Worm (Caenorhabditis elegans) whole organism, L2 larva: ENCODE measurements around the gene F22F7.3.

Source experiments
- F13H6.1 ChIP-seq: sonication (generic microtip); optimal IDR thresholded peaks from 2 replicates; lab custom pipeline; 2016; ENCODE audit warnings: missing genetic modification characterization, missing compliant biosample characterization
- Y55F3AM.14 ChIP-seq: fragments of 200-800 bp; sonication (Bioruptor generic); optimal IDR thresholded peaks from 2 replicates; lab custom pipeline; 2018; ENCODE audit warnings: mild to moderate bottlenecking, missing genetic modification characterization, missing compliant biosample characterization
- ZK546.5 ChIP-seq: sonication (generic microtip); optimal IDR thresholded peaks from 2 replicates; lab custom pipeline; 2017; ENCODE audit warnings: missing biosample characterization, missing genetic modification characterization
- alr-1 ChIP-seq: fragments of 150-350 bp; optimal IDR thresholded peaks from 2 replicates; lab custom pipeline; 2014; ENCODE audit warnings: missing biosample characterization, missing genetic modification characterization
- aly-2 ChIP-seq: fragments of 150-350 bp; optimal IDR thresholded peaks from 2 replicates; lab custom pipeline; 2014; ENCODE audit warnings: missing biosample characterization, missing genetic modification characterization
- ama-1 ChIP-seq: fragments of 150-350 bp; optimal IDR thresholded peaks from 2 replicates; lab custom pipeline; 2018; ENCODE audit warnings: inconsistent platforms
- blmp-1 ChIP-seq: sonication (generic microtip); optimal IDR thresholded peaks from 2 replicates; lab custom pipeline; 2017; ENCODE audit warnings: missing genetic modification characterization, mild to moderate bottlenecking, missing compliant biosample characterization, antibody characterized with exemption, moderate library complexity; ENCODE audit not compliant: insufficient read depth
- ceh-16 ChIP-seq: fragments of 150-350 bp; optimal IDR thresholded peaks from 2 replicates; lab custom pipeline; 2014; ENCODE audit warnings: missing biosample characterization, missing genetic modification characterization
- ceh-82 ChIP-seq: fragments of 150-350 bp; optimal IDR thresholded peaks from 2 replicates; lab custom pipeline; 2014; ENCODE audit warnings: missing biosample characterization, missing genetic modification characterization
- crh-2 ChIP-seq: sonication (generic microtip); optimal IDR thresholded peaks from 2 replicates; lab custom pipeline; 2017; ENCODE audit warnings: missing biosample characterization, missing genetic modification characterization
- dmd-4 ChIP-seq: sonication (generic microtip); optimal IDR thresholded peaks from 2 replicates; lab custom pipeline; 2017; ENCODE audit warnings: missing biosample characterization, missing genetic modification characterization
- egl-27 ChIP-seq: sonication (generic microtip); optimal IDR thresholded peaks from 3 replicates; lab custom pipeline; 2017; ENCODE audit warnings: missing biosample characterization, missing genetic modification reagents, missing genetic modification characterization
- elt-1 ChIP-seq: fragments of 150-350 bp; optimal IDR thresholded peaks from 2 replicates; lab custom pipeline; 2014; ENCODE audit warnings: missing biosample characterization, missing genetic modification characterization
- elt-3 ChIP-seq: sonication (generic microtip); optimal IDR thresholded peaks from 2 replicates; lab custom pipeline; 2017; ENCODE audit warnings: missing biosample characterization, missing genetic modification characterization
- fos-1 ChIP-seq: fragments of 150-350 bp; optimal IDR thresholded peaks from 2 replicates; lab custom pipeline; 2014; ENCODE audit warnings: missing biosample characterization, missing genetic modification characterization
- gmeb-1 ChIP-seq: fragments of 150-350 bp; optimal IDR thresholded peaks from 2 replicates; lab custom pipeline; 2014; ENCODE audit warnings: missing biosample characterization, missing genetic modification characterization
- lin-11 ChIP-seq: fragments of 150-350 bp; sonication (generic microtip); optimal IDR thresholded peaks from 2 replicates; lab custom pipeline; 2014; ENCODE audit warnings: missing biosample characterization, missing genetic modification characterization, inconsistent platforms, mixed read lengths
- lin-13 ChIP-seq: fragments of 150-350 bp; optimal IDR thresholded peaks from 2 replicates; lab custom pipeline; 2014; ENCODE audit warnings: missing biosample characterization, missing genetic modification reagents, missing genetic modification characterization
- lin-39 ChIP-seq: fragments of 150-350 bp; optimal IDR thresholded peaks from 2 replicates; lab custom pipeline; 2014; ENCODE audit warnings: missing biosample characterization, missing genetic modification reagents, missing genetic modification characterization
- lsy-2 ChIP-seq, 2 experiments: fragments of 150-350 bp in 1 of 2; sonication (generic microtip) in 1 of 2; optimal IDR thresholded peaks; 2 replicates each; lab custom pipeline; 2014 to 2017; ENCODE audit warnings: missing biosample characterization in 2 of 2, missing genetic modification characterization in 2 of 2
- mab-5 ChIP-seq: fragments of 150-350 bp; optimal IDR thresholded peaks from 2 replicates; lab custom pipeline; 2014; ENCODE audit warnings: missing biosample characterization, missing genetic modification characterization
- mbf-1 ChIP-seq: sonication (generic microtip); optimal IDR thresholded peaks from 2 replicates; lab custom pipeline; 2017; ENCODE audit warnings: missing biosample characterization, missing genetic modification characterization
- nhr-10 ChIP-seq: sonication (generic microtip); optimal IDR thresholded peaks from 2 replicates; lab custom pipeline; 2017; ENCODE audit warnings: missing biosample characterization, missing genetic modification characterization
- nhr-11 ChIP-seq: fragments of 150-350 bp; optimal IDR thresholded peaks from 2 replicates; lab custom pipeline; 2014; ENCODE audit warnings: missing biosample characterization, missing genetic modification characterization
- nhr-12 ChIP-seq: fragments of 150-350 bp; optimal IDR thresholded peaks from 2 replicates; lab custom pipeline; 2014; ENCODE audit warnings: missing biosample characterization, missing genetic modification characterization
- nhr-129 ChIP-seq: fragments of 150-350 bp; optimal IDR thresholded peaks from 2 replicates; lab custom pipeline; 2014; ENCODE audit warnings: missing biosample characterization, missing genetic modification characterization
- nhr-21 ChIP-seq: fragments of 150-350 bp; optimal IDR thresholded peaks from 2 replicates; lab custom pipeline; 2014; ENCODE audit warnings: missing biosample characterization, missing genetic modification characterization
- nhr-23 ChIP-seq: fragments of 150-350 bp; optimal IDR thresholded peaks from 2 replicates; lab custom pipeline; 2014; ENCODE audit warnings: missing biosample characterization, missing genetic modification reagents, missing genetic modification characterization
- nhr-237 ChIP-seq: fragments of 150-350 bp; optimal IDR thresholded peaks from 2 replicates; lab custom pipeline; 2014; ENCODE audit warnings: missing biosample characterization, missing genetic modification characterization
- nhr-25 ChIP-seq: fragments of 150-350 bp; sonication (generic microtip); optimal IDR thresholded peaks from 3 replicates; lab custom pipeline; 2014; ENCODE audit warnings: missing biosample characterization, missing genetic modification characterization
- nhr-6 ChIP-seq: fragments of 150-350 bp; optimal IDR thresholded peaks from 2 replicates; lab custom pipeline; 2014; ENCODE audit warnings: missing biosample characterization, missing genetic modification characterization
- nhr-77 ChIP-seq: fragments of 150-350 bp; optimal IDR thresholded peaks from 2 replicates; lab custom pipeline; 2014; ENCODE audit warnings: missing biosample characterization, missing genetic modification characterization
- peb-1 ChIP-seq: fragments of 150-350 bp; optimal IDR thresholded peaks from 2 replicates; lab custom pipeline; 2014; ENCODE audit warnings: missing biosample characterization, missing genetic modification characterization
- sem-4 ChIP-seq: fragments of 150-350 bp; optimal IDR thresholded peaks from 2 replicates; lab custom pipeline; 2014; ENCODE audit warnings: missing biosample characterization, missing genetic modification reagents, missing genetic modification characterization
- skn-1 ChIP-seq: sonication (generic microtip); optimal IDR thresholded peaks from 2 replicates; lab custom pipeline; 2017; ENCODE audit warnings: missing biosample characterization, missing genetic modification characterization
- sma-3 ChIP-seq: sonication (generic microtip); optimal IDR thresholded peaks from 2 replicates; lab custom pipeline; 2016; ENCODE audit warnings: missing genetic modification reagents, missing genetic modification characterization, missing compliant biosample characterization
- sma-9 ChIP-seq, 2 experiments: fragments of 150-350 bp in 1 of 2; sonication (generic microtip) in 1 of 2; optimal IDR thresholded peaks; 2 replicates each; lab custom pipeline; 2014 to 2016; ENCODE audit warnings: missing genetic modification characterization in 2 of 2, mild to moderate bottlenecking in 1 of 2, missing biosample characterization in 1 of 2, missing compliant biosample characterization in 1 of 2, missing genetic modification reagents in 1 of 2, moderate library complexity in 1 of 2
- snpc-4 ChIP-seq: fragments of 150-350 bp; optimal IDR thresholded peaks from 2 replicates; lab custom pipeline; 2014; ENCODE audit warnings: missing biosample characterization, missing genetic modification characterization
- unc-39 ChIP-seq: fragments of 150-350 bp; optimal IDR thresholded peaks from 2 replicates; lab custom pipeline; 2014; ENCODE audit warnings: missing biosample characterization, missing genetic modification characterization
- unc-55 ChIP-seq: fragments of 150-350 bp; sonication (generic microtip); optimal IDR thresholded peaks from 3 replicates; lab custom pipeline; 2014; ENCODE audit warnings: missing biosample characterization, missing genetic modification reagents, missing genetic modification characterization
- unc-62 ChIP-seq: fragments of 150-350 bp; optimal IDR thresholded peaks from 2 replicates; lab custom pipeline; 2014; ENCODE audit warnings: missing biosample characterization, missing genetic modification reagents, missing genetic modification characterization
- zag-1 ChIP-seq: fragments of 150-350 bp; optimal IDR thresholded peaks from 2 replicates; lab custom pipeline; 2014; ENCODE audit warnings: missing biosample characterization, missing genetic modification characterization
- ztf-1 ChIP-seq: fragments of 200-800 bp; sonication (Bioruptor generic); conservative IDR thresholded peaks from 2 replicates; pipeline ENCODE4 v1.3.6; 2022; ENCODE audit warnings: missing genetic modification characterization, missing compliant biosample characterization
- ztf-11 ChIP-seq: sonication (generic microtip); optimal IDR thresholded peaks from 2 replicates; lab custom pipeline; 2017; ENCODE audit warnings: missing biosample characterization, missing genetic modification characterization
- ztf-4 ChIP-seq: fragments of 150-350 bp; optimal IDR thresholded peaks from 2 replicates; lab custom pipeline; 2014; ENCODE audit warnings: missing biosample characterization, missing genetic modification characterization

Gene F22F7.3

ce11 chrV:2126996-2127585 is 16.6 kb downstream of the F22F7.3 start, which contains the start of gene ldp-1 (continued):
- TF ChIP-seq blmp-1 (tag; lab: Kevin White, UChicago) (no peak), aly-2 (tag; lab: Kevin White, UChicago) (no peak), ZK546.5 (tag; lab: Kevin White, UChicago) (no peak), snpc-4 (tag; lab: Kevin White, UChicago) (peak; percentile 23), nhr-10 (no peak), nhr-77 (tag; lab: Kevin White, UChicago) (no peak), crh-2 (tag; lab: Kevin White, UChicago) (peak; percentile 60), lin-13 (GFP tag; lab: Kevin White, UChicago) (peak; percentile 48), gmeb-1 (tag; lab: Kevin White, UChicago) (peak; percentile 88), lin-39 (no peak), skn-1 (tag; lab: Kevin White, UChicago) (no peak), ceh-82 (no peak), peb-1 (tag; lab: Kevin White, UChicago) (no peak), nhr-6 (peak; percentile 39), Y55F3AM.14 (GFP tag; lab: Kevin White, UChicago) (no peak), nhr-237 (tag; lab: Kevin White, UChicago) (no peak), mbf-1 (tag; lab: Kevin White, UChicago) (no peak), F13H6.1 (tag; lab: Kevin White, UChicago) (peak; percentile 70), unc-62 (GFP tag; lab: Kevin White, UChicago) (no peak), fos-1 (tag; lab: Kevin White, UChicago) (no peak), elt-1 (tag; lab: Kevin White, UChicago) (no peak)

- TF ChIP-seq unc-62 (GFP tag; lab: Kevin White, UChicago) (no peak), aly-2 (tag; lab: Kevin White, UChicago) (no peak), zag-1 (tag; lab: Kevin White, UChicago) (no peak), egl-27 (tag; lab: Kevin White, UChicago) (no peak), lin-13 (GFP tag; lab: Kevin White, UChicago) (no peak), sem-4 (no peak), nhr-10 (no peak), alr-1 (tag; lab: Kevin White, UChicago) (no peak), nhr-6 (no peak)
Measured at ce11 chrV:2132675-2133074, 22.2 kb downstream of the F22F7.3 start.

DNA sequence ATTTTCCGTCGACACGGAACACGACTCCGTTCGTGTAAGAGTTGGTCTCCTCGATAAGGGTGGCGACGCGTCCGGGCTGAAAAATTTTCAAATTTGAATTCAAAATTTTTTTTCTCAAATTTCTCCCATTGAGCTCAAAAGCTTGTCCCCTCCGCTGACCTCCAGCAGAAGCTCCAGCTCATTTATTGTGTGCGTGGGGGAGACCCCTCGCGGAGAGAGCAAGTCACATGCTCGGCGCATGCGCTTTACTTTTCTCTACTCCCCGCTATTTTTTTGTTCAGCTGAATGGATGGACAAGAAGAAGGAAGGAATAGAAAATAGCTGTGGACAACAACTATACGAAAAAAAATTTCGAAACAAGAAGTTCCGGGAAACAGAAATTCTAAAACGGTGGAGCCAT is 23.0 kb downstream of the F22F7.3 start:
- TF ChIP-seq lin-11 (tag; lab: Kevin White, UChicago) (peak; percentile 64), ztf-1 (GFP tag; lab: Robert Waterston, UW) (no peak), unc-62 (GFP tag; lab: Kevin White, UChicago) (no peak), ztf-11 (tag; lab: Kevin White, UChicago) (no peak), ztf-4 (peak; percentile 29), mab-5 (no peak), ceh-82 (no peak), nhr-21 (no peak), dmd-4 (tag; lab: Kevin White, UChicago) (no peak), blmp-1 (tag; lab: Kevin White, UChicago) (no peak), peb-1 (tag; lab: Kevin White, UChicago) (no peak), nhr-12 (tag; lab: Kevin White, UChicago) (no peak), unc-55 (GFP tag; lab: Kevin White, UChicago) (peak; percentile 59), nhr-25 (tag; lab: Kevin White, UChicago) (no peak), nhr-23 (tag; lab: Kevin White, UChicago) (no peak), sem-4 (peak; percentile 69), zag-1 (tag; lab: Kevin White, UChicago) (peak; percentile 83), ama-1 (lab: Kevin White, UChicago) (no peak), nhr-237 (tag; lab: Kevin White, UChicago) (no peak), sma-3 (GFP tag; lab: Kevin White, UChicago) (no peak), mbf-1 (tag; lab: Kevin White, UChicago) (no peak), ZK546.5 (tag; lab: Kevin White, UChicago) (no peak), sma-9 (GFP tag; optimal IDR thresholded peaks at IDR 0.05; lab: Kevin White, UChicago) (peak; percentile 93), sma-9 (tag; optimal IDR thresholded peaks at IDR 0.05; lab: Kevin White, UChicago) (no peak), Y55F3AM.14 (GFP tag; lab: Kevin White, UChicago) (peak; percentile 78), skn-1 (tag; lab: Kevin White, UChicago) (no peak), elt-1 (tag; lab: Kevin White, UChicago) (no peak), nhr-77 (tag; lab: Kevin White, UChicago) (no peak), lsy-2 (tag; optimal IDR thresholded peaks at IDR 0.05; lab: Kevin White, UChicago) (peak in 1 of 2 experiments; percentile 68), aly-2 (tag; lab: Kevin White, UChicago) (no peak), F13H6.1 (tag; lab: Kevin White, UChicago) (peak; percentile 87), nhr-10 (no peak), nhr-129 (tag; lab: Kevin White, UChicago) (peak; percentile 78), unc-39 (no peak), nhr-11 (no peak), gmeb-1 (tag; lab: Kevin White, UChicago) (no peak), ceh-16 (tag; lab: Kevin White, UChicago) (no peak), elt-3 (tag; lab: Kevin White, UChicago) (no peak), egl-27 (tag; lab: Kevin White, UChicago) (peak; percentile 11), lin-39 (no peak), fos-1 (tag; lab: Kevin White, UChicago) (peak; percentile 9)
